Worm (Caenorhabditis elegans) whole organism, L1 larva: ENCODE data around the gene srg-3.

Source experiments
- C04F5.9 ChIP-seq: sonication (generic microtip); optimal IDR thresholded peaks from 2 replicates; lab custom pipeline; 2016; ENCODE audit warnings: missing genetic modification characterization, missing compliant biosample characterization
- ceh-90 ChIP-seq: sonication (generic microtip); optimal IDR thresholded peaks from 2 replicates; lab custom pipeline; 2016; ENCODE audit warnings: missing genetic modification characterization, missing compliant biosample characterization
- ces-1 ChIP-seq: fragments of 150-350 bp; optimal IDR thresholded peaks from 2 replicates; lab custom pipeline; 2014; ENCODE audit warnings: missing biosample characterization, missing genetic modification reagents, missing genetic modification characterization
- efl-1 ChIP-seq, 4 experiments: fragments of 150-350 bp; optimal IDR thresholded peaks in 3 of 4; peaks in 1 of 4; 1 replicate in 1 of 4; 2 replicates in 3 of 4; lab custom pipeline; 2014; ENCODE audit warnings: missing biosample characterization in 2 of 4, missing genetic modification characterization in 2 of 4, missing genetic modification reagents in 2 of 4
- egl-27 ChIP-seq, 2 experiments: fragments of 150-350 bp in 1 of 2; sonication (generic microtip); optimal IDR thresholded peaks; 3 replicates each; lab custom pipeline; 2017 to 2018; ENCODE audit warnings: missing biosample characterization in 2 of 2, missing genetic modification characterization in 2 of 2, missing genetic modification reagents in 2 of 2
- elt-2 ChIP-seq: sonication (generic microtip); optimal IDR thresholded peaks from 2 replicates; lab custom pipeline; 2016; ENCODE audit warnings: missing genetic modification characterization, mild to moderate bottlenecking, inconsistent platforms, missing compliant biosample characterization, missing genetic modification reagents
- ets-5 ChIP-seq: fragments of 200-800 bp; sonication (Bioruptor generic); IDR thresholded peaks from 2 replicates; pipeline ENCODE4 v1.3.6; 2022; ENCODE audit warnings: missing genetic modification characterization, missing compliant biosample characterization
- fkh-10 ChIP-seq: sonication (generic microtip); optimal IDR thresholded peaks from 2 replicates; lab custom pipeline; 2017; ENCODE audit warnings: missing biosample characterization, missing genetic modification reagents, missing genetic modification characterization
- fkh-4 ChIP-seq: sonication (generic microtip); optimal IDR thresholded peaks from 2 replicates; lab custom pipeline; 2016; ENCODE audit warnings: missing compliant biosample characterization, missing genetic modification characterization, borderline replicate concordance
- fkh-8 ChIP-seq: sonication (generic microtip); optimal IDR thresholded peaks from 2 replicates; lab custom pipeline; 2016; ENCODE audit warnings: mild to moderate bottlenecking, missing genetic modification characterization, missing compliant biosample characterization
- fos-1 ChIP-seq: fragments of 150-350 bp; optimal IDR thresholded peaks from 2 replicates; lab custom pipeline; 2014; ENCODE audit warnings: missing biosample characterization, missing genetic modification characterization
- hlh-17 ChIP-seq: fragments of 200-800 bp; sonication (Bioruptor generic); optimal IDR thresholded peaks from 2 replicates; lab custom pipeline; 2018; ENCODE audit warnings: missing genetic modification characterization, mild to moderate bottlenecking, missing compliant biosample characterization, moderate library complexity, borderline replicate concordance
- hpl-2 ChIP-seq: fragments of 150-350 bp; optimal IDR thresholded peaks from 2 replicates; lab custom pipeline; 2014; ENCODE audit warnings: missing biosample characterization, missing genetic modification reagents, missing genetic modification characterization
- isw-1 ChIP-seq: fragments of 200-800 bp; sonication (Bioruptor generic); IDR thresholded peaks from 2 replicates; pipeline ENCODE4 v1.3.6; 2022; ENCODE audit warnings: missing genetic modification characterization, missing compliant biosample characterization
- lin-14 ChIP-seq: fragments of 200-800 bp; sonication (Bioruptor generic); optimal IDR thresholded peaks from 2 replicates; lab custom pipeline; 2018; ENCODE audit warnings: mild to moderate bottlenecking, missing genetic modification characterization, moderate library complexity, missing compliant biosample characterization
- lin-39 ChIP-seq: fragments of 150-350 bp; optimal IDR thresholded peaks from 2 replicates; lab custom pipeline; 2014; ENCODE audit warnings: missing biosample characterization, missing genetic modification reagents, missing genetic modification characterization
- lsy-2 ChIP-seq, 2 experiments: fragments of 150-350 bp; optimal IDR thresholded peaks; 2 replicates each; lab custom pipeline; 2014; ENCODE audit warnings: missing biosample characterization in 2 of 2, missing genetic modification characterization in 2 of 2
- mab-9 ChIP-seq: fragments of 200-800 bp; sonication (Bioruptor generic); IDR thresholded peaks from 2 replicates; pipeline ENCODE4 v1.3.6; 2022; ENCODE audit warnings: missing genetic modification reagents, missing genetic modification characterization, missing compliant biosample characterization
- mep-1 ChIP-seq: fragments of 150-350 bp; optimal IDR thresholded peaks from 2 replicates; lab custom pipeline; 2014; ENCODE audit warnings: missing biosample characterization, missing genetic modification characterization
- nhr-11 ChIP-seq: fragments of 150-350 bp; optimal IDR thresholded peaks from 2 replicates; lab custom pipeline; 2014; ENCODE audit warnings: missing biosample characterization, missing genetic modification characterization
- nhr-19 ChIP-seq: fragments of 200-800 bp; sonication (Bioruptor generic); conservative IDR thresholded peaks from 2 replicates; pipeline ENCODE4 v1.3.6; 2022; ENCODE audit warnings: missing genetic modification characterization, missing compliant biosample characterization
- nhr-237 ChIP-seq: fragments of 150-350 bp; optimal IDR thresholded peaks from 2 replicates; lab custom pipeline; 2014; ENCODE audit warnings: missing biosample characterization, missing genetic modification characterization
- nhr-28 ChIP-seq: fragments of 150-350 bp; optimal IDR thresholded peaks from 2 replicates; lab custom pipeline; 2014; ENCODE audit warnings: missing biosample characterization, missing genetic modification characterization
- nhr-47 ChIP-seq: sonication (generic microtip); optimal IDR thresholded peaks from 2 replicates; lab custom pipeline; 2016; ENCODE audit warnings: mild to moderate bottlenecking, missing genetic modification characterization, moderate library complexity, missing compliant biosample characterization
- nhr-71 ChIP-seq: sonication (generic microtip); optimal IDR thresholded peaks from 2 replicates; lab custom pipeline; 2016; ENCODE audit warnings: mild to moderate bottlenecking, missing genetic modification characterization, moderate library complexity, missing compliant biosample characterization
- nhr-77 ChIP-seq: fragments of 150-350 bp; optimal IDR thresholded peaks from 2 replicates; lab custom pipeline; 2014; ENCODE audit warnings: missing biosample characterization, missing genetic modification characterization
- nhr-84 ChIP-seq: sonication (generic microtip); optimal IDR thresholded peaks from 2 replicates; lab custom pipeline; 2017; ENCODE audit warnings: missing biosample characterization, missing genetic modification characterization
- nhr-85 ChIP-seq: sonication (generic microtip); peaks from one replicate; lab custom pipeline; 2016; ENCODE audit warnings: missing genetic modification characterization, inconsistent platforms, missing compliant biosample characterization
- nhr-90 ChIP-seq: sonication (generic microtip); optimal IDR thresholded peaks from 2 replicates; lab custom pipeline; 2016; ENCODE audit warnings: mild to moderate bottlenecking, missing genetic modification characterization, missing compliant biosample characterization; ENCODE audit not compliant: poor library complexity
- pqm-1 ChIP-seq: sonication (generic microtip); optimal IDR thresholded peaks from 3 replicates; lab custom pipeline; 2017; ENCODE audit warnings: missing biosample characterization, missing genetic modification characterization
- rnt-1 ChIP-seq: sonication (generic microtip); optimal IDR thresholded peaks from 2 replicates; lab custom pipeline; 2016; ENCODE audit warnings: mild to moderate bottlenecking, missing genetic modification characterization, moderate library complexity, missing compliant biosample characterization
- skn-1 ChIP-seq: fragments of 150-350 bp; optimal IDR thresholded peaks from 2 replicates; lab custom pipeline; 2014; ENCODE audit warnings: missing biosample characterization, missing genetic modification characterization
- sup-37 ChIP-seq: fragments of 200-800 bp; sonication (Bioruptor generic); optimal IDR thresholded peaks from 2 replicates; lab custom pipeline; 2018; ENCODE audit warnings: mild to moderate bottlenecking, missing genetic modification characterization, missing compliant biosample characterization
- swsn-7 ChIP-seq: sonication (generic microtip); optimal IDR thresholded peaks from 2 replicates; lab custom pipeline; 2016; ENCODE audit warnings: missing genetic modification characterization, missing compliant biosample characterization
- ztf-4 ChIP-seq: fragments of 150-350 bp; optimal IDR thresholded peaks from 2 replicates; lab custom pipeline; 2014; ENCODE audit warnings: missing biosample characterization, missing genetic modification characterization

Gene srg-3

ce11 chrIII:6270277-6270676 lies at the start of gene srg-3:
Gene srg-3, minus strand, starts transcription at chrIII:6270377.
- TF ChIP-seq fkh-8 (tag; lab: Kevin White, UChicago) (no peak), hpl-2 (no peak), mep-1 (tag; lab: Kevin White, UChicago) (no peak), lin-39 (tag; lab: Kevin White, UChicago) (no peak), egl-27 (tag; optimal IDR thresholded peaks at IDR 0.05; lab: Kevin White, UChicago) (no peak), nhr-71 (tag; lab: Kevin White, UChicago) (no peak), nhr-11 (tag; lab: Kevin White, UChicago) (no peak), elt-2 (tag; lab: Kevin White, UChicago) (no peak), rnt-1 (tag; lab: Kevin White, UChicago) (no peak), nhr-47 (tag; lab: Kevin White, UChicago) (no peak)

ce11 chrIII:6317345-6317744 lies 47.2 kb upstream of the srg-3 start:
- TF ChIP-seq efl-1 (optimal IDR thresholded peaks at IDR 0.05; lab: Kevin White, UChicago) (no peak), efl-1 (GFP tag; optimal IDR thresholded peaks at IDR 0.05 in 1 of 2; lab: Kevin White, UChicago) (no peak), hlh-17 (no peak), C04F5.9 (no peak), fos-1 (tag; lab: Kevin White, UChicago) (no peak), nhr-85 (tag; lab: Kevin White, UChicago) (no peak), ztf-4 (tag; lab: Kevin White, UChicago) (no peak), nhr-84 (tag; lab: Kevin White, UChicago) (no peak), skn-1 (no peak), nhr-90 (tag; lab: Kevin White, UChicago) (no peak), nhr-47 (tag; lab: Kevin White, UChicago) (peak; percentile 48), lsy-2 (tag; optimal IDR thresholded peaks at IDR 0.05; lab: Kevin White, UChicago) (peak in 1 of 2 experiments; percentile 5), nhr-71 (tag; lab: Kevin White, UChicago) (peak; percentile 48), isw-1 (no peak), lin-14 (peak; percentile 79), nhr-19 (GFP tag; lab: Robert Waterston, UW) (peak; percentile 18; the same call in 1 of the 2 replicates), pqm-1 (tag; lab: Kevin White, UChicago) (no peak), ces-1 (peak; percentile 81), fkh-10 (GFP tag; lab: Kevin White, UChicago) (peak; percentile 98)

ce11 chrIII:6316795-6317194 lies 46.6 kb upstream of the srg-3 start:
- TF ChIP-seq sup-37 = no peak
- no peak for TF ChIP-seq ceh-90 (tag; lab: Kevin White, UChicago)
- TF ChIP-seq fkh-4 = no peak
- TF ChIP-seq nhr-11 (tag; lab: Kevin White, UChicago) = no peak
- TF ChIP-seq pqm-1 (tag; lab: Kevin White, UChicago) = no peak
- no peak for TF ChIP-seq hlh-17
- no peak for TF ChIP-seq rnt-1 (tag; lab: Kevin White, UChicago)
- no peak for TF ChIP-seq nhr-237 (tag; lab: Kevin White, UChicago)
- TF ChIP-seq mab-9 (GFP tag; lab: Robert Waterston, UW) = no peak
- no peak for TF ChIP-seq egl-27 (tag; optimal IDR thresholded peaks at IDR 0.05; lab: Kevin White, UChicago)
- no peak for TF ChIP-seq lin-39 (tag; lab: Kevin White, UChicago)

DNA sequence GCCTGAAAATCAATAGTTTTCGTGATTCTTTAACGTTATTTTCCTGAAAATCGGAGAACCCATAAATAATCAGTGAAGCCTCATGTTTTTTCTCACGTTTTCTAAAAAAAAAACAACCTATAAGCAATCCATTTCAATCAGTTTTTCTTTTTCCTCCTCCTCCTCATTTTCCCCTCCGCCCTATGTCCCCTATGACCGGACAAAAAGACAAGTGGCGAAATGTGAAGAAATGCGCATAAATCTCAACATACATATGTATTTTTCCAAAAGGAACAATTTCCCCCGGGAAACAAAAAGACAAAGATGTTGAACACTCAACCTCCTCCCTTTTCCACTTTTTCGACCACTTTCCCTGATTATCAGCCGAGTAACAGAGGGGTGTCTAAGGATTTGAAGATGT lies 45.3 kb upstream of the srg-3 start:
- TF ChIP-seq lin-14 (peak; percentile 3), nhr-28 (tag; lab: Kevin White, UChicago) (no peak), nhr-84 (tag; lab: Kevin White, UChicago) (no peak)

- TF ChIP-seq lin-14 (peak; percentile 32), C04F5.9 (no peak), ets-5 (GFP tag; lab: Robert Waterston, UW) (no peak), swsn-7 (tag; lab: Kevin White, UChicago) (no peak), mab-9 (GFP tag; lab: Robert Waterston, UW) (no peak), nhr-77 (no peak)
Measured at ce11 chrIII:6312244-6312643, 42.1 kb upstream of the srg-3 start.
